Fruit fly (Drosophila melanogaster) whole organism: ENCODE data around the gene Spp.

ENCODE experiments used
- pan ChIP-seq: fragments of >200 bp; optimal IDR thresholded peaks from 2 replicates; lab custom pipeline; 2017
- psq ChIP-seq: fragments of >200 bp; optimal IDR thresholded peaks from 2 replicates; lab custom pipeline; 2017
- usp ChIP-seq: fragments of >200 bp; optimal IDR thresholded peaks from 2 replicates; lab custom pipeline; 2017; ENCODE audit warnings: missing biosample characterization, missing genetic modification characterization, mixed read lengths

dm6 chr2L:506443-506842 lies 38.0 kb downstream of the Spp start:
- TF ChIP-seq psq (lab: Kevin White, UChicago): no peak
- TF ChIP-seq usp (GFP tag; lab: Kevin White, UChicago): no peak
- TF ChIP-seq pan (lab: Kevin White, UChicago): no peak
